Worm (Caenorhabditis elegans): ENCODE results near the gene ZC443.1.

Gene ZC443.1

DNA sequence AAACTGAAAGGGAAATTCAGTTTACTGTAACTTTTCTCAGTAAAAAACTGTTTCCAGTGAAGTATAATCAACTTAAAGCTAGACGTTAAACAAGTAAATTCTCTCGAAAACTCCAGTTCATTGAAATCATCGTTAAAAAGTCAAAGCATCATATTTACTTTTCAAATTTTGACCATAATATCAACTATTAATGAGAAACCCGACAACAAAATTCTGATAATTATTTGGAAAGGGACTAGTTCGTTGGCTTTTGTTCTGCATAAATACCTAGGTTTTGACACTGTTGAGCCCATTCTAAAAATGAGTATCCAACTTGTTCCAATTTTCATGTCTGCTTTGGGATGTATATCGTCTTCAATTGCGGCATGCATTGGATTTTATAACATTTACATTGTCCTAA, 3.7 kb downstream of the ZC443.1 start, which contains the start of gene ZC443.7:
ZC443.7 (plus strand) TSS at position 301 of the 400 bp plus-strand sequence.
- TF ChIP-seq nhr-2 (tag; optimal IDR thresholded peaks at IDR 0.05), result no peak
- no peak for TF ChIP-seq elt-3 (tag; optimal IDR thresholded peaks at IDR 0.05)
- no peak for TF ChIP-seq ceh-43 (GFP tag; optimal IDR thresholded peaks at IDR 0.05)
- no peak for TF ChIP-seq tbx-8 (GFP tag; optimal IDR thresholded peaks at IDR 0.05)
- no peak for TF ChIP-seq mab-5 (tag; optimal IDR thresholded peaks at IDR 0.05)
- TF ChIP-seq zip-8 (tag; optimal IDR thresholded peaks at IDR 0.05), result no peak
- no peak for TF ChIP-seq cnd-1 (tag; optimal IDR thresholded peaks at IDR 0.05)
- no peak for TF ChIP-seq lin-13 (tag; optimal IDR thresholded peaks at IDR 0.05)
- TF ChIP-seq elt-1 (tag; optimal IDR thresholded peaks at IDR 0.05; ENCODE audit: borderline replicate concordance, insufficient read depth), result no peak
- no peak for TF ChIP-seq mls-2 (tag; optimal IDR thresholded peaks at IDR 0.05)
- no peak for TF ChIP-seq bed-3 (GFP tag; optimal IDR thresholded peaks at IDR 0.05)
- no peak for TF ChIP-seq blmp-1 (tag; optimal IDR thresholded peaks at IDR 0.05)
- TF ChIP-seq M03D4.4 (tag; optimal IDR thresholded peaks at IDR 0.05), result no peak
- no peak for TF ChIP-seq lin-32 (GFP tag; optimal IDR thresholded peaks at IDR 0.05)
- TF ChIP-seq hlh-1 (tag; optimal IDR thresholded peaks at IDR 0.05), result no peak
- no peak for TF ChIP-seq flh-1 (GFP tag; optimal IDR thresholded peaks at IDR 0.05)

DNA sequence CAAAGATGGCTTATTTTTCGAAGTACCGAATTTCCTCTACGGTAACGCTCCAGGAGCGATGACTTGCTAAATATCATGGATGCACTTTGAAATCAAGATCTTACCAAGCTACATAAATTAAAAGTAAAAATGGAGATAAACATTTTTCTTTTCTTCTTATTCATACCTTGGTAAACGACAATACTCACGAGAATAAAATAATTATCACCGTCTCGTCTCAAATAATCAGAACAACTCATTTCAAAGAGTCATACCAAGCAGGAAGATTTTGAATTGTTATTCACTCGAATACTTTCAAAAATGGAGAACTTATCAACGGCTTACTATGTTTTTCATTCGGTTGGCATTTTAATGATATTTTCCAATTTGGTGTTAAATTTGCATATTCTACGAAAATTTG, 6.6 kb downstream of the ZC443.1 start, which contains the start of gene srbc-45:
srbc-45 (plus strand) TSS at position 301 of the 400 bp plus-strand sequence.
- TF ChIP-seq ztf-11 (tag; optimal IDR thresholded peaks at IDR 0.05) (no peak), nhr-28 (tag; optimal IDR thresholded peaks at IDR 0.05) (no peak), blmp-1 (tag; optimal IDR thresholded peaks at IDR 0.05) (no peak), M03D4.4 (tag; optimal IDR thresholded peaks at IDR 0.05) (no peak), unc-62 (GFP tag; optimal IDR thresholded peaks at IDR 0.05) (no peak), ces-1 (GFP tag; optimal IDR thresholded peaks at IDR 0.05) (no peak), zip-8 (tag; optimal IDR thresholded peaks at IDR 0.05) (no peak), sptf-1 (tag; optimal IDR thresholded peaks at IDR 0.05) (no peak), nhr-76 (tag; optimal IDR thresholded peaks at IDR 0.05) (no peak), elt-1 (tag; optimal IDR thresholded peaks at IDR 0.05; ENCODE audit: borderline replicate concordance, insufficient read depth) (no peak), hlh-1 (tag; optimal IDR thresholded peaks at IDR 0.05) (no peak), unc-39 (tag; optimal IDR thresholded peaks at IDR 0.05) (no peak)

DNA sequence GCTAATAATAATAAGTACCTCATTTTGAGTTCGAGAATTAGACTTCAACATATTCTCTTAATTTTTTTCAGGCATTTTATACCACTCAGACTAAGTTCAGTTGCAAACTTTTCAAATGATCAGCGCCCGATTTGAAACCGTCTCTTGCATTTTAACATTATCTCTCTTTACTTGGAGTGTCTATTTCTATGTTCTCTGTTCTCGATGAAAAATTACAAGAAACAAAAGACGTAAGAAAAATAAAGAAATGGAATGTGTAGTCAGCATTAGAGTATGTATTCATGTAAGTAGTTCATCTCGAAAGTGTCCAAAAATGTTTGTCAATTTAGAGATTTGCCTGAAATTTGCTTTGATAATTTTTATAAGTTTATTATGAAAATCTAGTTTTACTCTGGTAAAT, 9.7 kb downstream of the ZC443.1 start, which contains the start of gene ugt-3:
ugt-3 (minus strand) TSS at position 101 of the 400 bp plus-strand sequence.
- no peak for TF ChIP-seq lin-13 (tag; optimal IDR thresholded peaks at IDR 0.05)
- no peak for TF ChIP-seq zip-8 (tag; optimal IDR thresholded peaks at IDR 0.05)
- TF ChIP-seq flh-1 (GFP tag; optimal IDR thresholded peaks at IDR 0.05), result no peak
- TF ChIP-seq nhr-76 (tag; optimal IDR thresholded peaks at IDR 0.05), result no peak
- no peak for TF ChIP-seq M03D4.4 (tag; optimal IDR thresholded peaks at IDR 0.05)
- no peak for TF ChIP-seq unc-120 (tag; optimal IDR thresholded peaks at IDR 0.05; ENCODE audit: poor library complexity, severe bottlenecking)
- TF ChIP-seq lin-32 (GFP tag; optimal IDR thresholded peaks at IDR 0.05), result no peak
- no peak for TF ChIP-seq unc-39 (tag; optimal IDR thresholded peaks at IDR 0.05)
- TF ChIP-seq elt-1 (tag; optimal IDR thresholded peaks at IDR 0.05; ENCODE audit: borderline replicate concordance, insufficient read depth), result no peak
- TF ChIP-seq elt-3 (tag; optimal IDR thresholded peaks at IDR 0.05), result no peak
- no peak for TF ChIP-seq mls-2 (tag; optimal IDR thresholded peaks at IDR 0.05)
- no peak for TF ChIP-seq snpc-4 (tag; optimal IDR thresholded peaks at IDR 0.05)
- no peak for TF ChIP-seq sptf-1 (tag; optimal IDR thresholded peaks at IDR 0.05)
- no peak for TF ChIP-seq ztf-11 (tag; optimal IDR thresholded peaks at IDR 0.05)
- TF ChIP-seq sem-2 (GFP tag; optimal IDR thresholded peaks at IDR 0.05), result no peak
- TF ChIP-seq bed-3 (GFP tag; optimal IDR thresholded peaks at IDR 0.05), result no peak
- no peak for TF ChIP-seq pha-4 (tag; optimal IDR thresholded peaks at IDR 0.05)
- no peak for TF ChIP-seq ham-2 (GFP tag; optimal IDR thresholded peaks at IDR 0.05)

DNA sequence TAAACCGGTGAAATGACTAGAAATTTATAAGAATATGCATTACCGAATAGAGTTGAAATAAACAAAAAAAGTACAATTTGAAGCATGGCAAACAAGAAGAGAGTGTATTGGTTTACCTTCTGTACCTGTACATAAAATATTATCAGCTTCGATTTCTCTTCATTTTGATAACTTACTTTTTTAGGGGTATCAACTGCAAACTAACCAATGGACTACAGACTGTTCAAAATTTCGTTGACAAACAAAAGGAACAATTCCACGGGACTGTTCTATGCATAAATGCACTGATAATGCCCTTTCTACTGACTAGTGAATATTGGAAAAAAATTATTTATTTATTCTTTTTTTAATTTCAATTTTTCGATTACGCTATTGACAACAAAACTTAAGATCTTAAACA, 11.9 kb downstream of the ZC443.1 start, which contains the start of gene ugt-6:
ugt-6 (minus strand) TSS at position 233 of the 400 bp plus-strand sequence.
- TF ChIP-seq pha-4 (tag; optimal IDR thresholded peaks at IDR 0.05) (no peak), ceh-39 (tag; optimal IDR thresholded peaks at IDR 0.05) (no peak), ceh-83 (GFP tag; optimal IDR thresholded peaks at IDR 0.05) (no peak), nhr-237 (tag; optimal IDR thresholded peaks at IDR 0.05) (no peak), M03D4.4 (tag; optimal IDR thresholded peaks at IDR 0.05) (no peak), ces-1 (GFP tag; optimal IDR thresholded peaks at IDR 0.05) (no peak), flh-1 (GFP tag; optimal IDR thresholded peaks at IDR 0.05) (no peak), unc-62 (GFP tag; optimal IDR thresholded peaks at IDR 0.05) (no peak), snpc-4 (tag; optimal IDR thresholded peaks at IDR 0.05) (no peak), nhr-12 (tag; optimal IDR thresholded peaks at IDR 0.05) (no peak), sptf-1 (tag; optimal IDR thresholded peaks at IDR 0.05) (no peak), lin-32 (GFP tag; optimal IDR thresholded peaks at IDR 0.05) (no peak)
